Fruit fly (Drosophila melanogaster): ENCODE results near the gene Cpr64Ad.
A peak's percentile ranks its signal among the peaks of the same experiment; 100 is the strongest.

Gene Cpr64Ad

DNA sequence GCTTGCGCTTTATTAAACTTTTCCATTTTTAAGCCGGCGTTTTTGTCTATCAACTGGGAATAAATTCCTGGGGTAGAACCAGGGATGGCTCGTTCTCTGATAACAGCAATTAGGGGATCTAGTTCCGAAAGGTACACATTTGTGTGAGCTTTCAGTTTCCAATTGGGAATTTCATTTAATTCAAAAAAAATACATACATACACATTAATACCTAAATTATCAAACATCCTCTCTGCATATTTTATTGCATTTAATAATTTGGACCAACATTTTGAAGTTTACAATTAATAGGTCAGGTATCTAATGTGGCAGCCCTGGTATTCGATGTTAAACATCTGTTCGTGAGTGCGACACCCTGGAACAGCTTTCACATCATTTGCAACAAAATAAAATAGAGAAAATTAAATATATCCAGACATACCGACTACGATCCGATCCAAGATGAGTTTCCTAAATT, 44.0 kb downstream of the Cpr64Ad start, which contains the start of the genes CG15011 and CG1309:
TSS of gene CG15011 (minus strand) at position 51 of the 457 bp plus-strand sequence.
TSS of gene CG1309 (plus strand) at position 329 of the 457 bp plus-strand sequence.
- TF ChIP-seq CG9948 (tag; optimal IDR thresholded peaks at IDR 0.05) (peak; percentile 69), CG32121 (GFP tag; IDR thresholded peaks at IDR 0.05) (peak; percentile 66), CG12605 (GFP tag; IDR thresholded peaks at IDR 0.05) (no peak), Pif1B (GFP tag; optimal IDR thresholded peaks at IDR 0.05) (no peak), CG14655 (GFP tag; optimal IDR thresholded peaks at IDR 0.05) (no peak), EcR (GFP tag; optimal IDR thresholded peaks at IDR 0.05) (peak; percentile 34), CG17806 (tag; optimal IDR thresholded peaks at IDR 0.05) (peak; percentile 70), Ets98B (GFP tag; IDR thresholded peaks at IDR 0.05) (peak; percentile 47; the same call in 1 of the 2 replicates), CG13204 (GFP tag; optimal IDR thresholded peaks at IDR 0.05) (no peak), CG15710 (tag; optimal IDR thresholded peaks at IDR 0.05) (peak; percentile 77), CG8159 (tag; optimal IDR thresholded peaks at IDR 0.05) (peak; percentile 80), CG34367 (tag; optimal IDR thresholded peaks at IDR 0.05) (peak; percentile 61), Snoo (tag; optimal IDR thresholded peaks at IDR 0.05) (peak; percentile 68), gl (tag; optimal IDR thresholded peaks at IDR 0.05) (peak; percentile 31), Pif1A (GFP tag; optimal IDR thresholded peaks at IDR 0.05) (no peak), CG8301 (tag; optimal IDR thresholded peaks at IDR 0.05) (peak; percentile 63), CG4496 (GFP tag; IDR thresholded peaks at IDR 0.05) (peak; percentile 82), CG10348 (GFP tag; IDR thresholded peaks at IDR 0.05) (no peak), fd96Ca (GFP tag; IDR thresholded peaks at IDR 0.05) (no peak)

- TF ChIP-seq CG8159 (tag; optimal IDR thresholded peaks at IDR 0.05) (no peak), CG4496 (GFP tag; IDR thresholded peaks at IDR 0.05) (no peak), Snoo (tag; optimal IDR thresholded peaks at IDR 0.05) (no peak), Pif1B (GFP tag; optimal IDR thresholded peaks at IDR 0.05) (no peak), Ets98B (GFP tag; IDR thresholded peaks at IDR 0.05) (no peak), CG8301 (tag; optimal IDR thresholded peaks at IDR 0.05) (no peak), fd96Ca (GFP tag; IDR thresholded peaks at IDR 0.05) (no peak), CG34367 (tag; optimal IDR thresholded peaks at IDR 0.05) (no peak), CG13204 (GFP tag; optimal IDR thresholded peaks at IDR 0.05) (no peak), D1 (tag; optimal IDR thresholded peaks at IDR 0.05) (no peak), EcR (GFP tag; optimal IDR thresholded peaks at IDR 0.05) (no peak), CG17806 (tag; optimal IDR thresholded peaks at IDR 0.05) (no peak), gl (tag; optimal IDR thresholded peaks at IDR 0.05) (no peak), rn (GFP tag; IDR thresholded peaks at IDR 0.05) (no peak), Pif1A (GFP tag; optimal IDR thresholded peaks at IDR 0.05) (no peak), CG9948 (tag; optimal IDR thresholded peaks at IDR 0.05) (no peak), CG32121 (GFP tag; IDR thresholded peaks at IDR 0.05) (no peak)
These were observed 46.0 kb downstream of the Cpr64Ad start for dm6 chr3L:4261177-4261576.

DNA sequence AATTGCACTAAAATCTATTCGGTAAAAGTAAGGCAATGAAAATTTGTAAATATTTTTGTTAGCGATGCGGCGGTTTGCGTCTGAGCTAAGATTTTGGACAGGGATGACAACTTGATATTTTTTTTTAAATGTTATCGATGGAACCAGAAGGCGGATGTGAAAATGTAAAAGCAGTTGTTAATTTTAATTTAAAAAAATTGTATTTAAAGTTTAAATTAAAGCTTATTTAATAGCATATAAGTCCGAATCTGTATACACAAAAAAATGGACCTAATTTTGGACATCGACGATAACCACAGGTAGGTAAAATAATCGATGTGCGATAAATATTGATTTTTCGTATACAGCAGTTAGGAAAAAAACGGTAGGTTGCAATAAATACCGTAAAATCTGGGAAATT, 47.2 kb downstream of the Cpr64Ad start, which contains the start of the genes CG11586 and VhaM9.7-a:
TSS of gene CG11586 (minus strand) at position 87 of the 400 bp plus-strand sequence.
TSS of gene VhaM9.7-a (plus strand) at position 322 of the 400 bp plus-strand sequence.
- no peak for TF ChIP-seq CG13204 (GFP tag; optimal IDR thresholded peaks at IDR 0.05)
- TF ChIP-seq gl (tag; optimal IDR thresholded peaks at IDR 0.05): no peak
- TF ChIP-seq fd96Ca (GFP tag; IDR thresholded peaks at IDR 0.05): no peak
- no peak for TF ChIP-seq Snoo (tag; optimal IDR thresholded peaks at IDR 0.05)
- TF ChIP-seq CG14655 (GFP tag; optimal IDR thresholded peaks at IDR 0.05): no peak
- TF ChIP-seq CG4496 (GFP tag; IDR thresholded peaks at IDR 0.05): no peak
- no peak for TF ChIP-seq CG9948 (tag; optimal IDR thresholded peaks at IDR 0.05)
- no peak for TF ChIP-seq Ets98B (GFP tag; IDR thresholded peaks at IDR 0.05)
- no peak for TF ChIP-seq CG8301 (tag; optimal IDR thresholded peaks at IDR 0.05)
- TF ChIP-seq CG10348 (GFP tag; IDR thresholded peaks at IDR 0.05): no peak
- TF ChIP-seq CG32121 (GFP tag; IDR thresholded peaks at IDR 0.05): no peak
- no peak for TF ChIP-seq D1 (tag; optimal IDR thresholded peaks at IDR 0.05)
- TF ChIP-seq CG12605 (GFP tag; IDR thresholded peaks at IDR 0.05): no peak
- no peak for TF ChIP-seq Pif1A (GFP tag; optimal IDR thresholded peaks at IDR 0.05)
- no peak for TF ChIP-seq EcR (GFP tag; optimal IDR thresholded peaks at IDR 0.05)
- TF ChIP-seq CG34367 (tag; optimal IDR thresholded peaks at IDR 0.05): no peak
- TF ChIP-seq CG17806 (tag; optimal IDR thresholded peaks at IDR 0.05): no peak
- TF ChIP-seq CG8159 (tag; optimal IDR thresholded peaks at IDR 0.05): no peak
- TF ChIP-seq rn (GFP tag; IDR thresholded peaks at IDR 0.05): no peak
- TF ChIP-seq Pif1B (GFP tag; optimal IDR thresholded peaks at IDR 0.05): no peak

DNA sequence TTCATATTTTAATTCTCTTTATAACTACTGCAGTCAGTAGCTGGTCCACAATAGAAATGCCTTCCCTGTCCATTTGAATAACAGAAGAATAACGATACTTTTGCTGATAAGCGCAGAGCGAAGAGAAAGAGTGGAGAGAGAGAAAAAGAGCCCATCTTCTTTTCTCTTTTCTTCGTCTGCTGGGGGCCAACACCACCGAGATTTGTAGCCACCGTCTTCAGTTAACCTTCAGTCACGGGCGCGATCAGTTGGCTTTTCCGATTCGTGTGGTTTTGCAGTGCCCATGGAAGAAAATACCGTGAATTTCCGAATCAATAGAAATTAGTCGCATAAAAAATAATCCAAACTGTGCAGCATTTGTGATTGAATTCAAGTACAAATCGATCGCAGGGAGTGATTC, 48.3 kb downstream of the Cpr64Ad start, which contains the start of gene CG1273:
TSS of gene CG1273 (plus strand) at position 218 of the 400 bp plus-strand sequence.
- no peak for TF ChIP-seq CG12605 (GFP tag; IDR thresholded peaks at IDR 0.05)
- no peak for TF ChIP-seq fd96Ca (GFP tag; IDR thresholded peaks at IDR 0.05)
- TF ChIP-seq Ets98B (GFP tag; IDR thresholded peaks at IDR 0.05): no peak
- no peak for TF ChIP-seq CG8301 (tag; optimal IDR thresholded peaks at IDR 0.05)
- no peak for TF ChIP-seq CG9948 (tag; optimal IDR thresholded peaks at IDR 0.05)
- no peak for TF ChIP-seq CG8159 (tag; optimal IDR thresholded peaks at IDR 0.05)
- no peak for TF ChIP-seq EcR (GFP tag; optimal IDR thresholded peaks at IDR 0.05)
- TF ChIP-seq CG4496 (GFP tag; IDR thresholded peaks at IDR 0.05): no peak
- TF ChIP-seq CG34367 (tag; optimal IDR thresholded peaks at IDR 0.05): no peak
- TF ChIP-seq rn (GFP tag; IDR thresholded peaks at IDR 0.05): no peak
- no peak for TF ChIP-seq CG17806 (tag; optimal IDR thresholded peaks at IDR 0.05)
- no peak for TF ChIP-seq CG15710 (tag; optimal IDR thresholded peaks at IDR 0.05)
- no peak for TF ChIP-seq Pif1A (GFP tag; optimal IDR thresholded peaks at IDR 0.05)
- no peak for TF ChIP-seq CG13204 (GFP tag; optimal IDR thresholded peaks at IDR 0.05)

- TF ChIP-seq rn (GFP tag; IDR thresholded peaks at IDR 0.05): no peak
- no peak for TF ChIP-seq Pif1A (GFP tag; optimal IDR thresholded peaks at IDR 0.05)
- no peak for TF ChIP-seq CG15710 (tag; optimal IDR thresholded peaks at IDR 0.05)
- no peak for TF ChIP-seq gl (tag; optimal IDR thresholded peaks at IDR 0.05)
- TF ChIP-seq CG17806 (tag; optimal IDR thresholded peaks at IDR 0.05): no peak
- TF ChIP-seq EcR (GFP tag; optimal IDR thresholded peaks at IDR 0.05): no peak
- no peak for TF ChIP-seq CG13204 (GFP tag; optimal IDR thresholded peaks at IDR 0.05)
- TF ChIP-seq fd96Ca (GFP tag; IDR thresholded peaks at IDR 0.05): no peak
- TF ChIP-seq D1 (tag; optimal IDR thresholded peaks at IDR 0.05): no peak
- no peak for TF ChIP-seq Snoo (tag; optimal IDR thresholded peaks at IDR 0.05)
- no peak for TF ChIP-seq Pif1B (GFP tag; optimal IDR thresholded peaks at IDR 0.05)
- no peak for TF ChIP-seq CG8159 (tag; optimal IDR thresholded peaks at IDR 0.05)
- TF ChIP-seq CG8301 (tag; optimal IDR thresholded peaks at IDR 0.05): no peak
- no peak for TF ChIP-seq CG9948 (tag; optimal IDR thresholded peaks at IDR 0.05)
- no peak for TF ChIP-seq CG14655 (GFP tag; optimal IDR thresholded peaks at IDR 0.05)
These were observed 49.8 kb downstream of the Cpr64Ad start for dm6 chr3L:4264963-4265362.

Measured in whole organism, pupa.